Fruit fly (Drosophila melanogaster): ENCODE data around the gene CG13481.
A peak's percentile ranks its signal among the peaks of the same experiment; 100 is the strongest.

- peak; percentile 30 to 85 for TF ChIP-seq CTCF (optimal IDR thresholded peaks at IDR 0.05)
- no peak for TF ChIP-seq CG8478 (optimal IDR thresholded peaks at IDR 0.05)
These were observed 27.6 kb upstream of the CG13481 start for dm6 chr3L:14397020-14397602.
